Worm (Caenorhabditis elegans) whole organism, L2 larva: ENCODE results near the gene spp-24.
A peak's percentile ranks its signal among the peaks of the same experiment; 100 is the strongest.

ENCODE experiments used
- aly-2 ChIP-seq: fragments of 150-350 bp; optimal IDR thresholded peaks from 2 replicates; lab custom pipeline; 2014; ENCODE audit warnings: missing biosample characterization, missing genetic modification characterization
- ama-1 ChIP-seq: fragments of 150-350 bp; optimal IDR thresholded peaks from 2 replicates; lab custom pipeline; 2018; ENCODE audit warnings: inconsistent platforms
- dmd-4 ChIP-seq: sonication (generic microtip); optimal IDR thresholded peaks from 2 replicates; lab custom pipeline; 2017; ENCODE audit warnings: missing biosample characterization, missing genetic modification characterization
- elt-3 ChIP-seq: sonication (generic microtip); optimal IDR thresholded peaks from 2 replicates; lab custom pipeline; 2017; ENCODE audit warnings: missing biosample characterization, missing genetic modification characterization
- mab-5 ChIP-seq: fragments of 150-350 bp; optimal IDR thresholded peaks from 2 replicates; lab custom pipeline; 2014; ENCODE audit warnings: missing biosample characterization, missing genetic modification characterization
- mdl-1 ChIP-seq, 2 experiments: fragments of 150-350 bp in 1 of 2; sonication (generic microtip) in 1 of 2; optimal IDR thresholded peaks; 2 replicates each; lab custom pipeline; 2017; ENCODE audit warnings: missing biosample characterization in 2 of 2, missing genetic modification characterization in 2 of 2
- nhr-129 ChIP-seq: fragments of 150-350 bp; optimal IDR thresholded peaks from 2 replicates; lab custom pipeline; 2014; ENCODE audit warnings: missing biosample characterization, missing genetic modification characterization
- nhr-23 ChIP-seq: fragments of 150-350 bp; optimal IDR thresholded peaks from 2 replicates; lab custom pipeline; 2014; ENCODE audit warnings: missing biosample characterization, missing genetic modification reagents, missing genetic modification characterization
- unc-62 ChIP-seq: fragments of 150-350 bp; optimal IDR thresholded peaks from 2 replicates; lab custom pipeline; 2014; ENCODE audit warnings: missing biosample characterization, missing genetic modification reagents, missing genetic modification characterization

- TF ChIP-seq mab-5 (tag; lab: Kevin White, UChicago): no peak
- no peak for TF ChIP-seq aly-2 (tag; lab: Kevin White, UChicago)
- no peak for TF ChIP-seq nhr-23 (tag; lab: Kevin White, UChicago)
- no peak for TF ChIP-seq unc-62 (GFP tag; lab: Kevin White, UChicago)
- TF ChIP-seq ama-1 (lab: Kevin White, UChicago): peak; percentile 62
- no peak for TF ChIP-seq mdl-1 (tag; optimal IDR thresholded peaks at IDR 0.05; lab: Kevin White, UChicago)
- no peak for TF ChIP-seq nhr-129 (tag; lab: Kevin White, UChicago)
- TF ChIP-seq elt-3: peak; percentile 27
- no peak for TF ChIP-seq dmd-4 (tag; lab: Kevin White, UChicago)
Measured at ce11 chrII:23739-24138, 15.6 kb downstream of the spp-24 start.
